Fruit fly (Drosophila melanogaster): Measurements from ENCODE around the gene cv.

dm6 chrX:5712966-5713365 lies 23.2 kb downstream of the cv start:
- TF ChIP-seq CG13204 (GFP tag; optimal IDR thresholded peaks at IDR 0.05) (no peak), CG8159 (tag; optimal IDR thresholded peaks at IDR 0.05) (no peak), CG14655 (GFP tag; optimal IDR thresholded peaks at IDR 0.05) (no peak), gl (tag; optimal IDR thresholded peaks at IDR 0.05) (no peak), rn (GFP tag; IDR thresholded peaks at IDR 0.05) (no peak), CG32121 (GFP tag; IDR thresholded peaks at IDR 0.05) (no peak), Ets98B (GFP tag; IDR thresholded peaks at IDR 0.05) (no peak), CG9948 (tag; optimal IDR thresholded peaks at IDR 0.05) (no peak), CG34367 (tag; optimal IDR thresholded peaks at IDR 0.05) (no peak), CG10348 (GFP tag; IDR thresholded peaks at IDR 0.05) (no peak), Pif1B (GFP tag; optimal IDR thresholded peaks at IDR 0.05) (no peak), CG17806 (tag; optimal IDR thresholded peaks at IDR 0.05) (no peak), CG12605 (GFP tag; IDR thresholded peaks at IDR 0.05) (no peak)
